Worm (Caenorhabditis elegans) whole organism, early embryonic: Measurements from ENCODE around the gene R10D12.8.

Experiments used
- F13C5.2 ChIP-seq: sonication (generic microtip); optimal IDR thresholded peaks from 2 replicates; lab custom pipeline; 2017; ENCODE audit warnings: mild to moderate bottlenecking, missing genetic modification characterization, inconsistent platforms, missing compliant biosample characterization
- ceh-36 ChIP-seq: sonication (generic microtip); optimal IDR thresholded peaks from 2 replicates; lab custom pipeline; 2016; ENCODE audit warnings: missing genetic modification characterization, inconsistent platforms, missing compliant biosample characterization
- ets-7 ChIP-seq: sonication (generic microtip); optimal IDR thresholded peaks from 2 replicates; lab custom pipeline; 2016; ENCODE audit warnings: missing genotype, missing genetic modification characterization, missing compliant biosample characterization
- hmbx-1 ChIP-seq: sonication (generic microtip); optimal IDR thresholded peaks from 2 replicates; lab custom pipeline; 2016; ENCODE audit warnings: mild to moderate bottlenecking, missing genetic modification characterization, missing compliant biosample characterization
- tbx-11 ChIP-seq: fragments of 200-800 bp; sonication (Bioruptor generic); IDR thresholded peaks from 2 replicates; pipeline ENCODE4 v1.3.6; 2022; ENCODE audit warnings: missing genetic modification characterization, missing compliant biosample characterization
- tra-4 ChIP-seq: sonication (generic microtip); optimal IDR thresholded peaks from 2 replicates; lab custom pipeline; 2017; ENCODE audit warnings: missing genetic modification characterization, missing compliant biosample characterization

ce11 chrV:13934545-13934944, 18.5 kb downstream of the R10D12.8 start, which contains the start of gene R10D12.1:
- TF ChIP-seq tra-4 (tag; lab: Kevin White, UChicago) (no peak), ets-7 (tag; lab: Kevin White, UChicago) (no peak), tbx-11 (GFP tag; lab: Robert Waterston, UW) (no peak), F13C5.2 (tag; lab: Kevin White, UChicago) (no peak), hmbx-1 (tag; lab: Kevin White, UChicago) (no peak), ceh-36 (tag; lab: Kevin White, UChicago) (no peak)
